Worm (Caenorhabditis elegans): Measurements from ENCODE around the gene T01B7.9.

Gene T01B7.9

ce11 chrII:8738244-8738643 is 11.6 kb upstream of the T01B7.9 start:
- no peak for TF ChIP-seq nhr-237 (tag; optimal IDR thresholded peaks at IDR 0.05)
- TF ChIP-seq dve-1 (tag; optimal IDR thresholded peaks at IDR 0.05; ENCODE audit: insufficient read depth), result peak; percentile 49
- no peak for TF ChIP-seq mxl-3 (GFP tag; optimal IDR thresholded peaks at IDR 0.05)
- no peak for TF ChIP-seq dmd-8 (GFP tag; IDR thresholded peaks at IDR 0.05)
- no peak for TF ChIP-seq T20F7.1 (GFP tag; optimal IDR thresholded peaks at IDR 0.05)
- no peak for TF ChIP-seq ztf-11 (tag; optimal IDR thresholded peaks at IDR 0.05)
- no peak for TF ChIP-seq mxl-2 (GFP tag; conservative IDR thresholded peaks at IDR 0.05)
- peak; percentile 20 for TF ChIP-seq hlh-11 (tag; optimal IDR thresholded peaks at IDR 0.05)
- TF ChIP-seq daf-16 (GFP tag; optimal IDR thresholded peaks at IDR 0.05), result no peak
- peak; percentile 92 for TF ChIP-seq daf-16 (tag; optimal IDR thresholded peaks at IDR 0.05)
- no peak for TF ChIP-seq cey-2 (tag; optimal IDR thresholded peaks at IDR 0.05; ENCODE audit: borderline replicate concordance, insufficient read depth)
- TF ChIP-seq sdz-12 (GFP tag; optimal IDR thresholded peaks at IDR 0.05), result no peak
- no peak for TF ChIP-seq zfp-2 (tag; optimal IDR thresholded peaks at IDR 0.05)

- TF ChIP-seq F49E8.2 (tag; optimal IDR thresholded peaks at IDR 0.05; ENCODE audit: borderline replicate concordance) (no peak), spr-3 (GFP tag; optimal IDR thresholded peaks at IDR 0.05) (no peak), dmd-6 (GFP tag; IDR thresholded peaks at IDR 0.05) (no peak), mep-1 (tag; optimal IDR thresholded peaks at IDR 0.05) (no peak), nhr-77 (tag; optimal IDR thresholded peaks at IDR 0.05) (no peak)
Measured at ce11 chrII:8737456-8737855, 10.9 kb upstream of the T01B7.9 start, which contains the start of gene idpb-4. Gene idpb-4, minus strand, starts transcription at chrII:8737556.

ce11 chrII:8733627-8734026 is 7.0 kb upstream of the T01B7.9 start:
- TF ChIP-seq set-16 (GFP tag; IDR thresholded peaks at IDR 0.05) (peak; percentile 91), spr-3 (GFP tag; optimal IDR thresholded peaks at IDR 0.05) (no peak), nhr-42 (GFP tag; IDR thresholded peaks at IDR 0.05) (0 out of 2 replicates have a peak, but pooled peaks have one; percentile 7), ama-1 (optimal IDR thresholded peaks at IDR 0.05) (no peak), F26F4.8 (GFP tag; conservative IDR thresholded peaks at IDR 0.05) (0 out of 2 replicates have a peak, but pooled peaks have one; percentile 29)

ce11 chrII:8732339-8733100 is 5.9 kb upstream of the T01B7.9 start, which contains the start of gene rol-6:
Gene rol-6, plus strand, starts transcription at chrII:8733050.
- TF ChIP-seq nhr-102 (tag; optimal IDR thresholded peaks at IDR 0.05) (no peak), nhr-28 (tag; optimal IDR thresholded peaks at IDR 0.05) (peak; percentile 30), F49E8.2 (tag; optimal IDR thresholded peaks at IDR 0.05; ENCODE audit: borderline replicate concordance) (no peak), hlh-11 (tag; optimal IDR thresholded peaks at IDR 0.05) (peak; percentile 17), D1046.2 (GFP tag; IDR thresholded peaks at IDR 0.05) (no peak), Y5F2A.4 (GFP tag; optimal IDR thresholded peaks at IDR 0.05) (no peak), php-3 (GFP tag; IDR thresholded peaks at IDR 0.05) (no peak), skn-1 (tag; optimal IDR thresholded peaks at IDR 0.05) (no peak), mep-1 (tag; optimal IDR thresholded peaks at IDR 0.05) (no peak), Y105C5A.15 (GFP tag; IDR thresholded peaks at IDR 0.05) (no peak), aha-1 (tag) (peak; percentile 85)

- TF ChIP-seq nhr-111 (GFP tag; optimal IDR thresholded peaks at IDR 0.05) (no peak), hlh-11 (tag; optimal IDR thresholded peaks at IDR 0.05) (peak; percentile 13), nhr-28 (tag; optimal IDR thresholded peaks at IDR 0.05) (peak; percentile 4)
Measured at ce11 chrII:8731736-8732229, 5.2 kb upstream of the T01B7.9 start.

All from whole organism, L4 larva.